Worm (Caenorhabditis elegans): ENCODE results near the gene cyp-33E2.

DNA sequence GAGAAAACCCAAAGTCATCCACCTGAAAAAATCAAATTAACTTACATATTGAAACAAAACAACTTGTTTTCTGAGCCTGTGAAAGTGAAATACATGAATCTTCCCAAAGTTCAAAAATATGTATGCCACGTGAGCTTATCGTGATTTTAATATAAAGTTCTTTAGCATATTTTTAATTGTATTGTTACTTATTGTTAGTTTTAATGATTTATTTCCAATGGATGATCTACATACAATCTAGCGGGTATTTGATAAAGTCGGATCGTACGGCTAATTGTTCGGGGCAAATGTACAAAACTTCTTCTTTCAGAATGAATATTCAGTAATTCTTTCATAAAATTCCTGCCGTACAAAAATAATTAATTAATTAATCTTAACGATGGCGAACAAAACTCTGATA, 41.9 kb upstream of the cyp-33E2 start, which contains the start of gene Y59H11AM.4:
- TF ChIP-seq lin-39 (tag; optimal IDR thresholded peaks at IDR 0.05): no peak
- no peak for TF ChIP-seq nhr-77 (tag; optimal IDR thresholded peaks at IDR 0.05)
- TF ChIP-seq ama-1 (optimal IDR thresholded peaks at IDR 0.05): no peak
- no peak for TF ChIP-seq nhr-11 (tag; optimal IDR thresholded peaks at IDR 0.05)
- no peak for TF ChIP-seq mab-5 (tag; optimal IDR thresholded peaks at IDR 0.05)
- no peak for TF ChIP-seq elt-1 (tag; optimal IDR thresholded peaks at IDR 0.05)
- TF ChIP-seq sma-3 (GFP tag; optimal IDR thresholded peaks at IDR 0.05): no peak
- TF ChIP-seq dmd-4 (tag; optimal IDR thresholded peaks at IDR 0.05): no peak
- TF ChIP-seq nhr-10 (tag; optimal IDR thresholded peaks at IDR 0.05): no peak
- TF ChIP-seq ceh-82 (tag; optimal IDR thresholded peaks at IDR 0.05): no peak

Data from whole organism, L2 larva.